Worm (Caenorhabditis elegans): Measurements from ENCODE around the gene asm-1.

- TF ChIP-seq lsy-2 (tag; optimal IDR thresholded peaks at IDR 0.05) (no peak), nhr-76 (tag; optimal IDR thresholded peaks at IDR 0.05) (no peak), pha-4 (tag; optimal IDR thresholded peaks at IDR 0.05) (no peak), ces-1 (GFP tag; optimal IDR thresholded peaks at IDR 0.05) (peak; percentile 80), mep-1 (tag; optimal IDR thresholded peaks at IDR 0.05) (no peak)
These were observed 30.9 kb downstream of the asm-1 start for ce11 chrII:6940726-6941230.

Measured in whole organism, mixed stage, embryonic.